Worm (Caenorhabditis elegans) whole organism, young adult: ENCODE measurements around the gene F43G6.10.

Experiments used
- B0336.3 ChIP-seq: fragments of 200-800 bp; sonication (Bioruptor generic); IDR thresholded peaks from 2 replicates; pipeline ENCODE4 v1.3.6; 2022; ENCODE audit warnings: missing genetic modification characterization, missing compliant biosample characterization
- F10E7.11 ChIP-seq: sonication (generic microtip); optimal IDR thresholded peaks from 2 replicates; lab custom pipeline; 2017; ENCODE audit warnings: mild to moderate bottlenecking, missing genetic modification characterization, moderate library complexity, missing compliant biosample characterization
- F55B11.4 ChIP-seq: sonication (generic microtip); optimal IDR thresholded peaks from 2 replicates; lab custom pipeline; 2016; ENCODE audit warnings: missing compliant biosample characterization, missing genetic modification characterization, borderline replicate concordance; ENCODE audit not compliant: insufficient read depth
- K11D2.4 ChIP-seq: fragments of 200-800 bp; sonication (Bioruptor generic); IDR thresholded peaks from 2 replicates; pipeline ENCODE4 v1.3.6; 2022; ENCODE audit warnings: missing genetic modification reagents, missing genetic modification characterization, missing compliant biosample characterization
- T07F8.4 ChIP-seq: sonication (generic microtip); optimal IDR thresholded peaks from 2 replicates; lab custom pipeline; 2016; ENCODE audit warnings: mild to moderate bottlenecking, missing genetic modification characterization, moderate library complexity, missing compliant biosample characterization
- ZK185.1 ChIP-seq: sonication (generic microtip); optimal IDR thresholded peaks from 2 replicates; lab custom pipeline; 2016; ENCODE audit warnings: mild to moderate bottlenecking, missing genetic modification characterization, missing compliant biosample characterization; ENCODE audit not compliant: poor library complexity, severe bottlenecking
- attf-5 ChIP-seq: fragments of 200-800 bp; sonication (Bioruptor generic); optimal IDR thresholded peaks from 2 replicates; lab custom pipeline; 2018; ENCODE audit warnings: mild to moderate bottlenecking, missing genetic modification characterization, missing compliant biosample characterization
- attf-6 ChIP-seq: fragments of 200-800 bp; sonication (Bioruptor generic); IDR thresholded peaks from 2 replicates; pipeline ENCODE4 v1.3.6; 2022; ENCODE audit warnings: missing genetic modification reagents, missing genetic modification characterization, missing compliant biosample characterization
- bed-2 ChIP-seq: fragments of 200-800 bp; sonication (Bioruptor generic); IDR thresholded peaks from 2 replicates; pipeline ENCODE4 v1.3.6; 2022; ENCODE audit warnings: missing genetic modification reagents, missing genetic modification characterization, missing compliant biosample characterization
- ceh-27 ChIP-seq: fragments of 200-800 bp; sonication (Bioruptor generic); optimal IDR thresholded peaks from 2 replicates; lab custom pipeline; 2018; ENCODE audit warnings: mild to moderate bottlenecking, missing genetic modification characterization, moderate library complexity, missing compliant biosample characterization
- ceh-58 ChIP-seq: fragments of 200-800 bp; sonication (Bioruptor generic); IDR thresholded peaks from 2 replicates; pipeline ENCODE4 v1.3.6; 2022; ENCODE audit warnings: missing genetic modification characterization, missing compliant biosample characterization
- dox-1 ChIP-seq: fragments of 200-800 bp; sonication (Bioruptor generic); IDR thresholded peaks from 2 replicates; pipeline ENCODE4 v1.3.6; 2022; ENCODE audit warnings: missing genetic modification reagents, missing genetic modification characterization, missing compliant biosample characterization
- dpl-1 ChIP-seq: fragments of 150-350 bp; optimal IDR thresholded peaks from 2 replicates; lab custom pipeline; 2014; ENCODE audit warnings: missing biosample characterization, missing genetic modification reagents, missing genetic modification characterization
- egrh-3 ChIP-seq: fragments of 200-800 bp; sonication (Bioruptor generic); IDR thresholded peaks from 2 replicates; pipeline ENCODE4 v1.3.6; 2022; ENCODE audit warnings: missing genetic modification reagents, missing genetic modification characterization, missing compliant biosample characterization
- ekl-4 ChIP-seq: fragments of 200-800 bp; sonication (Bioruptor generic); IDR thresholded peaks from 2 replicates; pipeline ENCODE4 v1.3.6; 2022; ENCODE audit warnings: missing genetic modification reagents, missing genetic modification characterization, missing compliant biosample characterization
- ets-4 ChIP-seq: fragments of 200-800 bp; sonication (Bioruptor generic); optimal IDR thresholded peaks from 2 replicates; lab custom pipeline; 2018; ENCODE audit warnings: mild to moderate bottlenecking, missing genetic modification characterization, missing compliant biosample characterization
- hlh-26 ChIP-seq: fragments of 200-800 bp; sonication (Bioruptor generic); conservative IDR thresholded peaks from 2 replicates; pipeline ENCODE4 v1.3.6; 2022; ENCODE audit warnings: missing genetic modification reagents, missing genetic modification characterization, missing compliant biosample characterization
- mcd-1 ChIP-seq: fragments of 200-800 bp; sonication (Bioruptor generic); IDR thresholded peaks from 2 replicates; pipeline ENCODE4 v1.3.6; 2022; ENCODE audit warnings: missing genetic modification reagents, missing genetic modification characterization, missing compliant biosample characterization
- nhr-80 ChIP-seq: sonication (generic microtip); optimal IDR thresholded peaks from 2 replicates; lab custom pipeline; 2016; ENCODE audit warnings: missing genetic modification characterization, missing compliant biosample characterization
- pha-4 ChIP-seq: fragments of 150-350 bp; sonication (generic microtip); optimal IDR thresholded peaks from 2 replicates; lab custom pipeline; 2014; ENCODE audit warnings: missing biosample characterization, missing genetic modification reagents, missing genetic modification characterization
- rcor-1 ChIP-seq: fragments of 200-800 bp; sonication (Bioruptor generic); IDR thresholded peaks from 2 replicates; pipeline ENCODE4 v1.3.6; 2022; ENCODE audit warnings: missing genetic modification reagents, missing genetic modification characterization, missing compliant biosample characterization
- sea-2 ChIP-seq: fragments of 200-800 bp; sonication (Bioruptor generic); IDR thresholded peaks from 2 replicates; pipeline ENCODE4 v1.3.6; 2022; ENCODE audit warnings: missing genetic modification characterization, missing compliant biosample characterization
- snpc-1.1 ChIP-seq: sonication (generic microtip); optimal IDR thresholded peaks from 2 replicates; lab custom pipeline; 2017; ENCODE audit warnings: missing genetic modification characterization, mild to moderate bottlenecking, missing compliant biosample characterization, antibody characterized with exemption, moderate library complexity, missing genotype, missing genetic modification reagents; ENCODE audit not compliant: insufficient read depth
- tbp1 ChIP-seq: fragments of 200-800 bp; sonication (Bioruptor generic); optimal IDR thresholded peaks from 2 replicates; lab custom pipeline; 2018; ENCODE audit warnings: mild to moderate bottlenecking, missing genetic modification characterization, missing compliant biosample characterization
- tbx-9 ChIP-seq: sonication (generic microtip); optimal IDR thresholded peaks from 2 replicates; lab custom pipeline; 2016; ENCODE audit warnings: borderline replicate concordance, missing genetic modification characterization, inconsistent platforms, missing compliant biosample characterization
- unc-62 ChIP-seq: fragments of 150-350 bp; optimal IDR thresholded peaks from 2 replicates; lab custom pipeline; 2014; ENCODE audit warnings: missing biosample characterization, missing genetic modification reagents, missing genetic modification characterization
- xnd-1 ChIP-seq: sonication (generic microtip); optimal IDR thresholded peaks from 2 replicates; lab custom pipeline; 2016; ENCODE audit warnings: missing genotype, missing genetic modification reagents, missing genetic modification characterization, missing compliant biosample characterization
- zfh-2 ChIP-seq: fragments of 200-800 bp; sonication (Bioruptor generic); conservative IDR thresholded peaks from 2 replicates; pipeline ENCODE4 v1.3.6; 2022; ENCODE audit warnings: missing genetic modification reagents, missing genetic modification characterization, missing compliant biosample characterization
- ztf-6 ChIP-seq: fragments of 200-800 bp; sonication (Bioruptor generic); IDR thresholded peaks from 2 replicates; pipeline ENCODE4 v1.3.6; 2022; ENCODE audit warnings: missing genetic modification reagents, missing genetic modification characterization, missing compliant biosample characterization

Gene F43G6.10

DNA sequence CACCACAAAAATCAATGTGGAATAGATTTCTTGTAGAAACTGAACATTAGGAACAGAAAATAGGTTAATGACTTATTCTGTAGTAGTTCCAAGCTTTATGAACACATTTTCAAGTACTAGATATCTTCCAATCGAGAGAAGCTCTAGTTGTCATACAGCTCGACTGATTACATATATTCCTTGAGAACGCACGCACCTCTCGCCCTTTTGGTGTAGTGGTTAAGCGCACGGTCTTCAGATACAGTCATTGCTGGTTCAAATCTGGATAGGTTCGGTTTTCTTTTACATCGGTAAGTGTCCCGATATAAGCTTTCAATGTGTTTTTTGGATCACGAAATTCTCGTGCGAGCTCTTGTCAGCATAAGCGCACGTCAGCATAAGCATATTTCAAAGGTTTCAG, 15.5 kb downstream of the F43G6.10 start:
- peak; percentile 65 for TF ChIP-seq tbp1 (GFP tag; lab: Kevin White, UChicago)
- TF ChIP-seq, all 124 proteins: peak for 1; not testable (repeated sequence) for 123

DNA sequence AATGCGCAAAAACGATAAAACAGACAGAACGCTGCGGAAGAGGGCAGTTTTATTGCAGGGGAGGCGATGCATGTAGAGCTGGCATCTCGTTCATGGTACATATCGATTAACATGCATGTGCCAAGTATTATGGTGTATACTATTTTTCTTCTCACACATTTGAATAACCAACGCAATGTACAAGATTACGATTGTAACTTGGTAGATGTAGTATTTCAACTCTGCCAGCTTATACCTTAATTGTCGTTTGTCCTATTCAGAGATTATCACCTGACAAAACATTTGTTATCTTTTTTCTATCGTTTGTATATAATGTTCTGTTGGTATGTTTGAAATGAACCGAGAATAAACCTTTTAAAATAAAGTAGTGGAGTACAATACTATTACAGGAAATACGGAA, 20.8 kb downstream of the F43G6.10 start, which contains the start of gene pes-5:
Gene pes-5 (minus strand): TSS at position 101 of the 400 bp plus-strand sequence.
- no peak for TF ChIP-seq ceh-27
- TF ChIP-seq xnd-1 (tag; lab: Kevin White, UChicago), result no peak
- TF ChIP-seq ets-4 (GFP tag; lab: Kevin White, UChicago), result no peak
- TF ChIP-seq unc-62 (GFP tag; lab: Kevin White, UChicago), result no peak
- TF ChIP-seq attf-6 (GFP tag; lab: Robert Waterston, UW), result no peak
- no peak for TF ChIP-seq nhr-80 (tag; lab: Kevin White, UChicago)
- TF ChIP-seq, all 124 proteins: peak for 0

- no peak for TF ChIP-seq K11D2.4 (GFP tag; lab: Robert Waterston, UW)
- TF ChIP-seq nhr-80 (tag; lab: Kevin White, UChicago), result peak; percentile 31
- no peak for TF ChIP-seq ZK185.1 (tag; lab: Kevin White, UChicago)
- peak; percentile 7 for TF ChIP-seq attf-5
- no peak for TF ChIP-seq F10E7.11 (tag; lab: Kevin White, UChicago)
Observed at ce11 chrII:11830601-11831000, 21.5 kb downstream of the F43G6.10 start.

- no peak for TF ChIP-seq B0336.3 (GFP tag; lab: Robert Waterston, UW)
- no peak for TF ChIP-seq sea-2 (GFP tag; lab: Robert Waterston, UW)
- no peak for TF ChIP-seq ekl-4 (GFP tag; lab: Robert Waterston, UW)
- TF ChIP-seq F10E7.11 (tag; lab: Kevin White, UChicago), result no peak
- no peak for TF ChIP-seq rcor-1
- TF ChIP-seq hlh-26 (GFP tag; lab: Robert Waterston, UW), result no peak
- no peak for TF ChIP-seq mcd-1 (GFP tag; lab: Robert Waterston, UW)
- no peak for TF ChIP-seq pha-4 (tag; lab: Kevin White, UChicago)
- no peak for TF ChIP-seq zfh-2
- no peak for TF ChIP-seq T07F8.4 (tag; lab: Kevin White, UChicago)
- no peak for TF ChIP-seq bed-2 (GFP tag; lab: Robert Waterston, UW)
- no peak for TF ChIP-seq dpl-1 (GFP tag; lab: Kevin White, UChicago)
- no peak for TF ChIP-seq dox-1 (GFP tag; lab: Robert Waterston, UW)
Observed at ce11 chrII:11832475-11832874, 23.3 kb downstream of the F43G6.10 start, which contains the start of gene clec-144. TSS of gene clec-144 (minus strand) at chrII:11832575.

DNA sequence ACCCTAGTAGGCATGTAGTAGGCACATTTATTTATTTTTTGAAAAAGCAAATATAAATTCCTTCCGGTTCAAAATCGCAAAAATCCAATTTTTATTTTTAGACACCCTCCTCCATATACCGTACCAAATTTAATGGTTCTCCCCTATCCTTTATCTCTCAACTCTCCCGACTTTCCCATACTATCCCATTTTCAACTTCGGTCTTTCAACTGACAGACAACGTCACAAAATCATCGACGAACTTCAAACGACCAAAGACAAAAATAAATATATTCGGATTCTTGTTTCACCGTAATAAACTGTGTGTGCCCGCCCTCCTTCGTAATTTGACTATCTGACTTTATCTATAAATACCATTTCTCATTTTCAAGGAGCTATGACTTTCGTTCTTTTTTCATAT, 26.1 kb downstream of the F43G6.10 start, which contains the start of gene T27D12.6:
Gene T27D12.6 (plus strand): TSS at position 301 of the 400 bp plus-strand sequence.
- TF ChIP-seq snpc-1.1 (tag; lab: Kevin White, UChicago) (no peak), tbx-9 (tag; lab: Kevin White, UChicago) (no peak), ceh-58 (GFP tag; lab: Robert Waterston, UW) (no peak), F55B11.4 (tag; lab: Kevin White, UChicago) (no peak), egrh-3 (GFP tag; lab: Robert Waterston, UW) (no peak), ztf-6 (GFP tag; lab: Robert Waterston, UW) (no peak)
- TF ChIP-seq, all 124 proteins: peak for 0
